Fruit fly (Drosophila melanogaster): ENCODE results near the gene CG31802.
A peak's percentile ranks its signal among the peaks of the same experiment; 100 is the strongest.

Gene CG31802

DNA sequence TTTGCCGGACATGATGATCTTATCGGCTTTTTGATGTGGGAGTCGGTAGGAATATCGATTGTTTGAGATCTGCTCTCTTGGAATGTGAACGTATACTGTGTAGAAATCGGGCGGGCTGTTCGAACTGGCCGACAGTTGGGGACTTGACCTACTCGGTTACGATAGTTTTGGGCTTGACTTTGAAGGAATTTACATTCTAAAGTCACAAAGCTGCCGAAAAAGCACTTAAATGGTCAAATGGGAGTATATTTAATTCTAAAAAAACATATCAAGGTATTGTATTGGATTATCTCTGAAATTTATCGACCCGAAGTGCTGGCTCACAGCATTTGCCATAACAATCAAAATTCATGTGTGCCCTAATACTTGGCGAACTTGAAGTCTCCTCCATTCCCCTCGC lies at the start of gene CG31802:
TSS of gene CG31802 (minus strand) at position 101 of the 400 bp plus-strand sequence.
- no peak for TF ChIP-seq noc (tag; optimal IDR thresholded peaks at IDR 0.05)

DNA sequence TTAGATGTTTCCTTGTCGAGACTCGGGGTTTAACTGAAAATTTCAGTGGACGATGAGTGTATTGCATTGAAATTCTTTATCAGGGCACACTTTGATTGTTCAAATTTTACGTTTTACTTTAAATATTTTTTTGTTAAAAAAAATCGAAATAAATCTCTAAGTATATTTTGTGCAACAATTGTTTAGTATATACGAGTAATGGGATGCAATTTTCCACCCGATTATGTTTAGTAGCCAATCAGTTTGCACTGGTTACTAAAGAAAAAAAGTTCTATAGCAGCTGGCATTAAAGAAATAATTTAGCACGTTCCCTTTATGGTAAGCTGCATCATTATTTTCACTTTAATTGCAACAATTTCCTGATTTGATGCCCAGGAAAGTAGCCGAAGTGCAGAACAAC lies 48.8 kb upstream of the CG31802 start, which contains the start of gene CG31788:
TSS of gene CG31788 (minus strand) at position 101 of the 400 bp plus-strand sequence.
- TF ChIP-seq noc (tag; optimal IDR thresholded peaks at IDR 0.05), result no peak

DNA sequence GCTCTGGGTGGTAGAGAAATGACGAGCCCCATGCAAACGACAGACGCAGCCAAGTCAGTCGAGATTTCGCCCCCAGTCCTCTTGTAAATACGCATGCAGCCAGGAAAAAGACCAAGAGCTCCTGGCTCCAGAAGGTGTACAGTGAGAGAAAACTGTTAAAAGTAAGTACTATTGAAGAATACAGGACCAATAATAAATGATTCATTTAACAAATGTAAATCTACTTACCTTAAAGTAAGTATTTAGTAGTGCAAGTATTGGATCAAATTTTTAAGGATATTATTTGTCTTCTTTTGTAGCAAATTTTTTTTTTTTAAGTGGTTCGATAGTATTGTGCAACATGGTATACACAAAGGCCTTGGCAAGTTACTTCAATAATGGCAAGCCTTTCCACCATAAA lies 27.5 kb upstream of the CG31802 start:
- TF ChIP-seq noc (tag; optimal IDR thresholded peaks at IDR 0.05), result no peak

DNA sequence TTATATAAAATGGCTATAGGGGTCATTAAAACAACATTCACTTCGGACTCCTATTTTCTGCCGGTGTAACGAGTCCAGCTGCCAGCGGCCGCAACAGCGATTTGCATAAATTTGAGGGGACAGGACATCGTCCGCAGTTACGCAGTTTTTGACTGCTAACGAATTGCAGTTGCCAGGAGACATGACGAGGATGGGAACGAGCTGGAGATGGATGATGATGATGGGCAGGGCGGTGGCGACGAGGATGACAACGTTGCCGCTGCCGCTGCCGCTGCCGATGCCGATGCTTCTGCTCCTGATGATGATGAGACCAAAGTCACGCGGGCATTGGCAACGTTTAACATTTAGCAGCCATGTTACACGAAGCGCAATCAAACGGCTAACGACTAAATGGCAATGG lies 6.2 kb downstream of the CG31802 start:
- TF ChIP-seq noc (tag; optimal IDR thresholded peaks at IDR 0.05), result no peak

DNA sequence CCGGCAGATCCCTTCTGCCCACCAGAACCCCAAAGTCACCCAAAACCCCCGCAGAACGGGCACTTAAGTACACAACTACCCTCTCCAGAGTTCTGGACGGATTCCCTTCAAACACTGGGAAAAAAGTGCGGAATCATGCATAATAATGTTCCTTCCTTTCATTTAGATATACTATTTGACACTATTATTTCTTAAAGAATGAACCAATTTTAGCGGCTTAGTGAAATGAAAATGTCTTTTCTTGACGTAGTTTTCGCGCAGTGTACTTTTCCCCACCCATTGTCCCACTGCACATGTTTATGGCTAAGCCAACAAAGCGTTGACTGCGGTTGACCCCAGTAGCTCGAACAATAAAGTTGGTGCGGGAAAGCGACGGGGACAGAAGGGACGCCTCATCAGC lies 22.3 kb downstream of the CG31802 start:
- TF ChIP-seq noc (tag; optimal IDR thresholded peaks at IDR 0.05), result no peak

DNA sequence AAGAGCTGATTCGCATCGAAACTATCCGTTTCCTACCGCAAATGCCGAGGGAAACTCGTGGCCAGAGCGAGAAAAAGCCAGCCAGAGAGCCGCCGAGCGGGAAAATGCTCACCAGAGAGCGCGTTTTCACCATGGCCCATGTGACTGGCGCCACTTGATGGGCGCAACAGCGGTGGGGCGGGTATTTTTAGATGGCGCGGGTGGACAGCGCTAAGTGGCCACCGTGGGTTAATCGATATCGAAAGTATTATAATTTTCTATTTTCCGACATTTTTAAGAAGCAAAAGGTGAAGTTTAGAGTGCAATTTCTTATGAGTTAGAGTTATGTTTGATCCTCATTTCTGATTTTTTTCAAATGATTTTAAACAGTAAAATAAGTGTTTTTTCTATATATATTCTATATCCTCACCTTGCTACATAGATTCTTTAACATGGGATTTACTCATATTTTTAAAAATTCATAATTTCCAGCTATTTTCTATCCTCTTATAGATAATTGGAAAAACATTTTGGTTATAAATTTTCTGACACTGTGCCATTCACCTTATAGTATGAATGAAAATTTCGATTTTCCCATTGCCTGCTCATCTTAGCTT lies 24.3 kb downstream of the CG31802 start, which contains the start of gene Ptp36E:
TSS of gene Ptp36E (minus strand) at position 360 of the 596 bp plus-strand sequence.
- TF ChIP-seq noc (tag; optimal IDR thresholded peaks at IDR 0.05), result peak; percentile 62

DNA sequence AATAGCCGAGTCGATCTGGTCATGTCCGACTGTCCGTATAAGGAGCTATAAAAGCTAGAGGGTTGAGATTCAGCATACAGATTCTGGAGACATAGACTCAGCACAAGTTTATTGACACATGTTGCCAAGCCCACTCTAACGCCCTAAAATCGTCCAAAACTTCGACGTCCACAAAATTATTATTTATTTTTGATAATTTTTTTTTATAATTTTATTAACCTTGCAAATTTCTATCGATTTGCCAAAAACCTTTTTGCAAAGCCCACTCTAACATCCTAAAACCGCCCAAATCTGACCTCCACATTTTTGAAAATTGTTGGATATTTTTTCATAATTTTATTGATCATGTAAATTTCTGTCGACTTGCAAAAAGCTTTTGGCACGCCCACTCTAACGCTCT lies 49.9 kb downstream of the CG31802 start, which contains the start of gene JMJD4:
TSS of gene JMJD4 (minus strand) at position 101 of the 400 bp plus-strand sequence.
- TF ChIP-seq noc (tag; optimal IDR thresholded peaks at IDR 0.05), result no peak

DNA sequence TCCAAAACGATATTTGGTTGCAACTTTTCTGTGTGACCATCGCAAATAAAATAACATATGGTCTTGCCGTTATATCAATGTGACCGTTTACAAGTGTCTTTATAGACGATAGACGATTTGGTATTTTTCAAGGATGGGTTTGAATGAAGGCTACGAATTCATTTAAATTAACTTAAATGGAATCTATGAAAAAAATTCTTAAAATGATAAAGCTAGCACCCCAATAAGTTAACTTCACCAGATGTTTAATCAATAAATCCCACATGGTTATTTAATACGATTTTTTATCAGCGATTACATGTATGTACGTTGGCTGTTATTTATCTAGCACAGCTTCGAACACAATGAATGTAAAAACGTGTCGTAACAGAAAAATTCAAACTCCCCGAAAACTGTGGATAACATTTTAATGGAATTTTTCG lies 50.4 kb downstream of the CG31802 start:
- TF ChIP-seq noc (tag; optimal IDR thresholded peaks at IDR 0.05), result no peak
